Fruit fly (Drosophila melanogaster) whole organism, embryonic: Measurements from ENCODE around the gene Hrd3.

Experiments
- E2f1 ChIP-seq: fragments of 200-800 bp; sonication (Bioruptor generic); IDR thresholded peaks from 2 replicates; pipeline ENCODE4 v1.3.6; 2022; ENCODE audit warnings: missing biosample characterization, missing genetic modification characterization
- Scr ChIP-seq: fragments of 200-800 bp; sonication (Bioruptor generic); IDR thresholded peaks from 2 replicates; pipeline ENCODE4 v1.3.6; 2022; ENCODE audit warnings: missing biosample characterization, missing genetic modification characterization; ENCODE audit not compliant: partially characterized antibody
- disco-r ChIP-seq: fragments of 200-800 bp; sonication (Bioruptor generic); optimal IDR thresholded peaks from 2 replicates; lab custom pipeline; 2016; ENCODE audit warnings: missing biosample characterization, missing genetic modification characterization
- fd3F ChIP-seq: fragments of 200-800 bp; sonication (Bioruptor generic); optimal IDR thresholded peaks from 2 replicates; lab custom pipeline; 2018; ENCODE audit warnings: missing biosample characterization, mild to moderate bottlenecking, missing genetic modification characterization, moderate library complexity
- fu2 ChIP-seq: fragments of 200-800 bp; sonication (Bioruptor generic); optimal IDR thresholded peaks from 2 replicates; lab custom pipeline; 2016; ENCODE audit warnings: missing biosample characterization, missing genetic modification characterization
- pfk ChIP-seq: fragments of 200-800 bp; sonication (Bioruptor generic); optimal IDR thresholded peaks from 2 replicates; lab custom pipeline; 2018; ENCODE audit warnings: missing biosample characterization, mild to moderate bottlenecking, missing genetic modification characterization, moderate library complexity
- sima ChIP-seq: fragments of 200-800 bp; sonication (Bioruptor generic); optimal IDR thresholded peaks from 2 replicates; lab custom pipeline; 2016; ENCODE audit warnings: missing biosample characterization, missing genetic modification characterization

- TF ChIP-seq Scr (no peak), pfk (GFP tag; lab: Kevin White, UChicago) (no peak), sima (GFP tag; lab: Kevin White, UChicago) (no peak), disco-r (no peak), fu2 (GFP tag; lab: Kevin White, UChicago) (no peak), fd3F (GFP tag; lab: Kevin White, UChicago) (no peak), E2f1 (no peak)
These were observed 10.9 kb downstream of the Hrd3 start for dm6 chr3R:23747446-23747845.
